Fruit fly (Drosophila melanogaster) whole organism, embryonic: ENCODE measurements around the gene CG31908.

Experiments used
- ATbp ChIP-seq: fragments of 200-800 bp; sonication (Bioruptor generic); optimal IDR thresholded peaks from 2 replicates; lab custom pipeline; 2017; ENCODE audit warnings: missing biosample characterization, mild to moderate bottlenecking, missing genetic modification characterization, missing genetic modification reagents
- Ada2b ChIP-seq: fragments of 200-800 bp; sonication (Bioruptor generic); IDR thresholded peaks from 2 replicates; pipeline ENCODE4 v1.3.6; 2022; ENCODE audit warnings: missing biosample characterization, missing genetic modification characterization
- Adf1 ChIP-seq: fragments of 200-800 bp; sonication (Bioruptor generic); IDR thresholded peaks from 2 replicates; pipeline ENCODE4 v1.3.6; 2022; ENCODE audit warnings: missing biosample characterization, missing genetic modification characterization
- Atf3 ChIP-seq: fragments of 200-800 bp; sonication (Bioruptor generic); optimal IDR thresholded peaks from 3 replicates; lab custom pipeline; 2016; ENCODE audit warnings: missing biosample characterization, missing genetic modification characterization
- CG11696 ChIP-seq: fragments of 200-800 bp; sonication (Bioruptor generic); IDR thresholded peaks from 2 replicates; pipeline ENCODE4 v1.3.6; 2022; ENCODE audit warnings: missing biosample characterization, missing genetic modification characterization
- CG12769 ChIP-seq: fragments of 200-800 bp; sonication (Bioruptor generic); optimal IDR thresholded peaks from 2 replicates; lab custom pipeline; 2019; ENCODE audit warnings: missing biosample characterization, mild to moderate bottlenecking, missing genetic modification characterization, moderate library complexity
- CG15011 ChIP-seq: fragments of 200-800 bp; sonication (Bioruptor generic); optimal IDR thresholded peaks from 3 replicates; lab custom pipeline; 2018; ENCODE audit warnings: missing biosample characterization, mild to moderate bottlenecking, missing genetic modification characterization
- CG1603 ChIP-seq: fragments of 200-800 bp; sonication (Bioruptor generic); optimal IDR thresholded peaks from 2 replicates; lab custom pipeline; 2019; ENCODE audit warnings: missing biosample characterization, mild to moderate bottlenecking, missing genetic modification characterization, moderate library complexity
- CG2129 ChIP-seq: fragments of 200-800 bp; sonication (Bioruptor generic); IDR thresholded peaks from 2 replicates; pipeline ENCODE4 v1.3.6; 2022; ENCODE audit warnings: missing biosample characterization, missing genetic modification characterization; ENCODE audit not compliant: partially characterized antibody
- CG2199 ChIP-seq: fragments of 200-800 bp; sonication (Bioruptor generic); IDR thresholded peaks from 3 replicates; pipeline ENCODE4 v1.3.6; 2022; ENCODE audit warnings: missing biosample characterization, missing genetic modification characterization
- CG32772 ChIP-seq: fragments of 200-800 bp; sonication (Bioruptor generic); IDR thresholded peaks from 2 replicates; pipeline ENCODE4 v1.3.6; 2022; ENCODE audit warnings: missing biosample characterization, missing genetic modification characterization
- CG3407 ChIP-seq: fragments of 200-800 bp; sonication (Bioruptor generic); optimal IDR thresholded peaks from 2 replicates; lab custom pipeline; 2018; ENCODE audit warnings: missing biosample characterization, mild to moderate bottlenecking, missing genetic modification characterization
- CG3847 ChIP-seq: fragments of 200-800 bp; sonication (Bioruptor generic); IDR thresholded peaks from 2 replicates; pipeline ENCODE4 v1.3.6; 2022; ENCODE audit warnings: missing biosample characterization, missing genetic modification characterization
- CG6175 ChIP-seq: fragments of 200-800 bp; sonication (Bioruptor generic); IDR thresholded peaks from 3 replicates; pipeline ENCODE4 v1.3.6; 2022; ENCODE audit warnings: missing biosample characterization, missing genetic modification characterization
- CG6689 ChIP-seq: fragments of 200-800 bp; sonication (Bioruptor generic); IDR thresholded peaks from 2 replicates; pipeline ENCODE4 v1.3.6; 2022; ENCODE audit warnings: missing biosample characterization, missing genetic modification characterization
- CG7357 ChIP-seq: fragments of 200-800 bp; sonication (Bioruptor generic); IDR thresholded peaks from 3 replicates; pipeline ENCODE4 v1.3.6; 2022; ENCODE audit warnings: missing biosample characterization, missing genetic modification characterization
- CG7745 ChIP-seq: fragments of 200-800 bp; sonication (Bioruptor generic); optimal IDR thresholded peaks from 2 replicates; lab custom pipeline; 2018; ENCODE audit warnings: missing biosample characterization, mild to moderate bottlenecking, missing genetic modification characterization, moderate library complexity
- CG8944 ChIP-seq: fragments of 200-800 bp; sonication (Bioruptor generic); optimal IDR thresholded peaks from 3 replicates; lab custom pipeline; 2016; ENCODE audit warnings: missing biosample characterization, missing genetic modification characterization
- CG9437 ChIP-seq: fragments of 200-800 bp; sonication (Bioruptor generic); optimal IDR thresholded peaks from 2 replicates; lab custom pipeline; 2018; ENCODE audit warnings: missing biosample characterization, mild to moderate bottlenecking, missing genetic modification characterization
- CHES-1-like ChIP-seq: fragments of 200-800 bp; sonication (Bioruptor generic); optimal IDR thresholded peaks from 2 replicates; lab custom pipeline; 2016; ENCODE audit warnings: missing biosample characterization, missing genetic modification characterization
- CkIIα-i1 ChIP-seq: fragments of 200-800 bp; sonication (Bioruptor generic); IDR thresholded peaks from 2 replicates; pipeline ENCODE4 v1.3.6; 2022; ENCODE audit warnings: missing biosample characterization, missing genetic modification characterization
- Dbx ChIP-seq: fragments of 200-800 bp; sonication (Bioruptor generic); IDR thresholded peaks from 3 replicates; pipeline ENCODE4 v1.3.6; 2022; ENCODE audit warnings: missing biosample characterization, missing genetic modification characterization
- Dref ChIP-seq: fragments of 200-800 bp; sonication (Bioruptor generic); IDR thresholded peaks from 2 replicates; pipeline ENCODE4 v1.3.6; 2022; ENCODE audit warnings: missing biosample characterization, missing genetic modification characterization
- Drgx ChIP-seq: fragments of 200-800 bp; sonication (Bioruptor generic); IDR thresholded peaks from 2 replicates; pipeline ENCODE4 v1.3.6; 2022; ENCODE audit warnings: missing biosample characterization, missing genetic modification characterization
- Elba2 ChIP-seq: fragments of 200-800 bp; sonication (Bioruptor generic); optimal IDR thresholded peaks from 3 replicates; lab custom pipeline; 2016; ENCODE audit warnings: missing biosample characterization, missing genetic modification characterization
- Gsc ChIP-seq: fragments of 200-800 bp; sonication (Bioruptor generic); IDR thresholded peaks from 2 replicates; pipeline ENCODE4 v1.3.6; 2022; ENCODE audit warnings: missing biosample characterization, missing genetic modification characterization
- MESR4 ChIP-seq: fragments of 200-800 bp; sonication (Bioruptor generic); optimal IDR thresholded peaks from 2 replicates; lab custom pipeline; 2018; ENCODE audit warnings: missing biosample characterization, mild to moderate bottlenecking, missing genetic modification characterization, moderate library complexity
- NC2α ChIP-seq: fragments of 200-800 bp; sonication (Bioruptor generic); optimal IDR thresholded peaks from 2 replicates; lab custom pipeline; 2016; ENCODE audit warnings: missing biosample characterization, missing genetic modification characterization
- Pdp1 ChIP-seq, 2 experiments: fragments of 200-800 bp; sonication (Bioruptor generic); optimal IDR thresholded peaks; 3 replicates each; lab custom pipeline; 2016; ENCODE audit warnings: missing biosample characterization in 2 of 2, missing genetic modification characterization in 2 of 2, mild to moderate bottlenecking in 1 of 2, moderate library complexity in 1 of 2
- Sox100B ChIP-seq: fragments of 200-800 bp; sonication (Bioruptor generic); optimal IDR thresholded peaks from 3 replicates; lab custom pipeline; 2018; ENCODE audit warnings: missing biosample characterization, mild to moderate bottlenecking, missing genetic modification characterization
- ac ChIP-seq: fragments of 200-800 bp; sonication (Bioruptor generic); optimal IDR thresholded peaks from 3 replicates; lab custom pipeline; 2017; ENCODE audit warnings: missing biosample characterization, mild to moderate bottlenecking, missing genetic modification characterization
- aop ChIP-seq: fragments of 200-800 bp; sonication (Bioruptor generic); IDR thresholded peaks from 2 replicates; pipeline ENCODE4 v1.3.6; 2022; ENCODE audit warnings: missing biosample characterization, missing genetic modification characterization
- ato ChIP-seq: fragments of 200-800 bp; sonication (Bioruptor generic); IDR thresholded peaks from 2 replicates; pipeline ENCODE4 v1.3.6; 2022; ENCODE audit warnings: missing biosample characterization, missing genetic modification characterization; ENCODE audit not compliant: partially characterized antibody
- cato ChIP-seq: fragments of 200-800 bp; sonication (Bioruptor generic); optimal IDR thresholded peaks from 2 replicates; lab custom pipeline; 2016; ENCODE audit warnings: missing biosample characterization, missing genetic modification characterization, borderline replicate concordance
- crol ChIP-seq: fragments of 200-800 bp; sonication (Bioruptor generic); IDR thresholded peaks from 2 replicates; pipeline ENCODE4 v1.3.6; 2022; ENCODE audit warnings: missing biosample characterization, missing genetic modification characterization
- esg ChIP-seq: fragments of 200-800 bp; sonication (Bioruptor generic); conservative IDR thresholded peaks from 2 replicates; pipeline ENCODE4 v1.3.6; 2022; ENCODE audit warnings: missing biosample characterization, missing genetic modification characterization
- ham ChIP-seq: fragments of 200-800 bp; sonication (Bioruptor generic); IDR thresholded peaks from 2 replicates; pipeline ENCODE4 v1.3.6; 2022; ENCODE audit warnings: missing biosample characterization, missing genetic modification characterization
- her ChIP-seq: fragments of 200-800 bp; sonication (Bioruptor generic); optimal IDR thresholded peaks from 2 replicates; lab custom pipeline; 2016; ENCODE audit warnings: missing biosample characterization, missing genetic modification characterization
- kni ChIP-seq: fragments of 200-800 bp; sonication (Bioruptor generic); optimal IDR thresholded peaks from 3 replicates; lab custom pipeline; 2017; ENCODE audit warnings: mild to moderate bottlenecking, missing biosample characterization, missing genetic modification reagents, missing genetic modification characterization
- nmo ChIP-seq: fragments of 200-800 bp; sonication (Bioruptor generic); optimal IDR thresholded peaks from 2 replicates; lab custom pipeline; 2018; ENCODE audit warnings: missing biosample characterization, mild to moderate bottlenecking, missing genetic modification characterization, moderate library complexity
- otp ChIP-seq: fragments of 200-800 bp; sonication (Bioruptor generic); IDR thresholded peaks from 3 replicates; pipeline ENCODE4, ENCODE4 v1.3.6; 2022; ENCODE audit warnings: missing biosample characterization, missing genetic modification characterization
- ranshi ChIP-seq: fragments of 200-800 bp; sonication (Bioruptor generic); IDR thresholded peaks from 2 replicates; pipeline ENCODE4 v1.3.6; 2022; ENCODE audit warnings: missing biosample characterization, missing genetic modification characterization
- sens ChIP-seq: fragments of 200-800 bp; sonication (Bioruptor generic); peaks from one replicate; lab custom pipeline; 2016; ENCODE audit warnings: missing biosample characterization, missing genetic modification characterization
- sim ChIP-seq: fragments of 200-800 bp; sonication (Bioruptor generic); IDR thresholded peaks from 2 replicates; pipeline ENCODE4 v1.3.6; 2022; ENCODE audit warnings: missing biosample characterization, missing genetic modification characterization
- sr ChIP-seq: fragments of 200-800 bp; sonication (Bioruptor generic); IDR thresholded peaks from 3 replicates; pipeline ENCODE4 v1.3.6; 2022; ENCODE audit warnings: missing biosample characterization, missing genetic modification characterization
- stc ChIP-seq: fragments of 200-800 bp; sonication (Bioruptor generic); IDR thresholded peaks from 2 replicates; pipeline ENCODE4 v1.3.6; 2022; ENCODE audit warnings: missing biosample characterization, missing genetic modification characterization
- stwl ChIP-seq: fragments of 200-800 bp; sonication (Bioruptor generic); optimal IDR thresholded peaks from 3 replicates; lab custom pipeline; 2018; ENCODE audit warnings: missing biosample characterization, mild to moderate bottlenecking, missing genetic modification characterization, moderate library complexity
- toy ChIP-seq: fragments of 200-800 bp; sonication (Bioruptor generic); IDR thresholded peaks from 2 replicates; pipeline ENCODE4 v1.3.6; 2022; ENCODE audit warnings: missing biosample characterization, missing genetic modification characterization
- trh ChIP-seq: fragments of 200-800 bp; sonication (Bioruptor generic); optimal IDR thresholded peaks from 2 replicates; lab custom pipeline; 2016; ENCODE audit warnings: missing biosample characterization, missing genetic modification characterization
- twi ChIP-seq: fragments of 200-800 bp; optimal IDR thresholded peaks from 2 replicates; lab custom pipeline; 2019; ENCODE audit warnings: missing biosample characterization, mild to moderate bottlenecking, missing genetic modification characterization, moderate library complexity
- usp ChIP-seq: fragments of >200 bp; optimal IDR thresholded peaks from 2 replicates; lab custom pipeline; 2017; ENCODE audit warnings: missing biosample characterization, missing genetic modification characterization

The CG31908 gene

DNA sequence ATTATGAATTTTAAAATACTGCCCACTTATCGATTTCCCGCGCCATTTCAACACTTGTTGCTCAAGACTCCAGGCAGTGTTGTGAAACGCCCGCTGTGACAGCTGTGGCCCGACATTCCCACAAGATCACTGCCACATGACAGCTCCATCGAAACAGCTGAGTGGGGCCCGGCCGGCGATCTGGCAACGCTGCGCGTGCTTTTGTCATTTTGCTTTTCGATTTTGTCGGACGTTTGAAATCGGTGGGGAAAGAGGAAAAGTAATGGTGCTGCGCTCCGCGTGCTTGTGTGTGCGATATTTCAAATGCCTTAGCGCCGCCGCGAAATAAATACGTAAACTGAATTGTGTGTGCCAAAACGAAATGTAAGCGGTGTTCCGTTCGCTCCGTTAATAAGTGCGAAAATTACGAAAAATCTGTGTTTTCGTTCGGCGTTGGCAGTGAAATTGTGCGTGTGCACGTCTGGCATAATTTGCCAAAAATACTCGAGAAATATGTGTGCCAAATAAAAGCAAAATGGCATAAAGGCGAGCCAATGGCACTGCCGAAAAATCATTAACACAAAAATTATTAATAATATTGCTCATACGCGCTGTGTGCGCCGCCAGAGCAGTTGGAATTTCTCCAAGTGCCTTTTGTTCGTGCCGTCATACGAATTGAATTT is 15.1 kb upstream of the CG31908 start (continued):
- TF ChIP-seq CG15011 (GFP tag; lab: Kevin White, UChicago) (peak; percentile 7), trh (GFP tag; lab: Kevin White, UChicago) (no peak), Atf3 (peak; percentile 9), NC2α (GFP tag; lab: Kevin White, UChicago) (no peak), ac (GFP tag; lab: Kevin White, UChicago) (no peak), CG7357 (0 out of 3 replicates have a peak, but pooled peaks have one; percentile 7), ato (peak; percentile 91), toy (no peak), CG2129 (GFP tag; lab: Robert Waterston, UW) (no peak), esg (peak; percentile 30; the same call in 1 of the 2 replicates), CG3847 (peak; percentile 88), Drgx (GFP tag; lab: Robert Waterston, UW) (peak; percentile 73), aop (GFP tag; lab: Robert Waterston, UW) (no peak), CHES-1-like (GFP tag; lab: Kevin White, UChicago) (peak; percentile 73), CkIIα-i1 (GFP tag; lab: Robert Waterston, UW) (no peak), sim (GFP tag; lab: Robert Waterston, UW) (no peak), crol (peak; percentile 92), cato (GFP tag; lab: Kevin White, UChicago) (no peak), CG7745 (tag; lab: Kevin White, UChicago) (no peak), nmo (GFP tag; lab: Kevin White, UChicago) (peak; percentile 16), CG8944 (GFP tag; lab: Kevin White, UChicago) (peak; percentile 20), her (peak; percentile 59), Elba2 (GFP tag; lab: Kevin White, UChicago) (no peak), ham (GFP tag; lab: Robert Waterston, UW) (no peak), CG9437 (GFP tag; lab: Kevin White, UChicago) (peak; percentile 84), CG3407 (no peak), Gsc (GFP tag; lab: Robert Waterston, UW) (no peak), ATbp (GFP tag; lab: Kevin White, UChicago) (no peak), CG2199 (GFP tag; lab: Robert Waterston, UW) (no peak), Dref (GFP tag; lab: Robert Waterston, UW) (peak; percentile 89), stwl (peak; percentile 86), CG6175 (GFP tag; lab: Robert Waterston, UW) (peak; percentile 58; the same call in 1 of the 3 replicates), kni (no peak), twi (tag; lab: Kevin White, UChicago) (peak; percentile 39), Ada2b (peak; percentile 52), ranshi (GFP tag; lab: Robert Waterston, UW) (peak; percentile 49), Sox100B (GFP tag; lab: Kevin White, UChicago) (peak; percentile 33), CG6689 (GFP tag; lab: Robert Waterston, UW) (0 out of 2 replicates have a peak, but pooled peaks have one; percentile 42), otp (GFP tag; lab: Robert Waterston, UW) (peak; percentile 4; the same call in 1 of the 3 replicates), CG12769 (tag; lab: Kevin White, UChicago) (peak; percentile 77), sens (GFP tag; lab: Kevin White, UChicago) (peak; percentile 83), usp (GFP tag; lab: Kevin White, UChicago) (no peak), Adf1 (GFP tag; lab: Robert Waterston, UW) (peak; percentile 66), sr (GFP tag; lab: Robert Waterston, UW) (peak; percentile 6; the same call in 1 of the 3 replicates), stc (GFP tag; lab: Robert Waterston, UW) (peak; percentile 29), Pdp1 (GFP tag; optimal IDR thresholded peaks at IDR 0.05; lab: Kevin White, UChicago) (peak; percentile 11 to 26), CG11696 (GFP tag; lab: Robert Waterston, UW) (no peak), CG1603 (tag; lab: Kevin White, UChicago) (peak; percentile 90), Dbx (peak; percentile 69), MESR4 (GFP tag; lab: Kevin White, UChicago) (peak; percentile 66), CG32772 (peak; percentile 41; the same call in 1 of the 2 replicates)
